Fruit fly (Drosophila melanogaster) S2 (cell line): ENCODE measurements around the gene Pten.

Experiments used
- CG8478 ChIP-seq: fragments of >200 bp; optimal IDR thresholded peaks from 2 replicates; lab custom pipeline; 2018
- CTCF ChIP-seq, 2 experiments: fragments of >200 bp; optimal IDR thresholded peaks; 2 replicates each; lab custom pipeline; 2018

The Pten gene

DNA sequence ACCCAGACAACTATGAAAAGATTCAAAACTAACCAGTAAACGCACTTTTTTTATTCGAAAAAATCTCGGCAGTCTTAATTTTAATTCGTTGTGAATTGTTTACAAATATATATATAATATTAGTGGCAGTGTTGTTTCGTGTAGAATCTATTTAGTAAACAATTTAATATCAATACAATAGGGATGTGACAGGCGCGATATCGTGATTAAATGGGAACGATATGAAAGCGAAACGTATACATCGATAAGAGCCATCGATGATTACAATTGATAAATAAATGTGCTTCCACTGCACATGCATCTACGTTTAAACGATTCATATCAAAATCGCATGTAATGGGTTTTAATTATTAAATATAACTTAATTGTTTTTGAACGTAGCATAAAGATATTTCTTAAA is 16.5 kb upstream of the Pten start:
- TF ChIP-seq CG8478 (lab: Kevin White, UChicago): no peak
- TF ChIP-seq CTCF (optimal IDR thresholded peaks at IDR 0.05; lab: Kevin White, UChicago): peak in 1 of 2 experiments; percentile 9

DNA sequence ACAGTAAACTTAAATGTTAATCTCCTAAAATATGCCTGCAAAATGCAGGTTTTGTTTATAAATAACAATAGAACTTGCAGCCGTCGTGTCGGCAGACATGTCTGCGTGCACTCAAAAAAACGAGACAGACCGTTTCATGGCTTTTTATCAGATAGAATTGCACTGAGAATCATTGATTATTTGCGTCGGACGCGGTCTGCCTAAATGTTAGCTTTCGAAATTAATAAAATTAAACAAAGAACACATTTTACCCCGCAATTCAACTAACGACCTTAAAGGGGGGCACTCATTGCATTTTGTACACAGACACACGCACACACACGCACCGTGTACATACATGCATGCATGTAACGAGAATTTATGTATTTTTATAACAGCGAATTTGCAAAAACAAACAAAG is 16.0 kb upstream of the Pten start:
- TF ChIP-seq CG8478 (lab: Kevin White, UChicago) (no peak), CTCF (optimal IDR thresholded peaks at IDR 0.05; lab: Kevin White, UChicago) (no peak)

DNA sequence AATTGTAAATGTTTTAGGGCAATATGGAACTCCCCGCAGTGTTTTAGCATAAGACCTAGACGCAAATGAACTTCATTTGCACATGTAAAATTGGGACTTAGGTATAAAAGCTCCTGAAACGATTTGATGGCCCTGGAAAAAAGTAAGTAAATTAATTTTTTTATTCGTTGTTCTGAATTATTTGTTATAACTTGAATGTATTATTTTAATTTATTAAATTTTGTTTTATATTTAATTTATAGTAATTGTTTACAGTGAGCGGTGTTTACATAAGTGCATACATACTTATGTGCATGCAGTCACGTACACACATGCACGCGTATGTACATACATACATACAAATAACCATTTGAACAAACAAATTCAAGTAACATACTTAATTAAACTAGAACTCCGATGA is 15.6 kb upstream of the Pten start:
- TF ChIP-seq CTCF (optimal IDR thresholded peaks at IDR 0.05; lab: Kevin White, UChicago) (no peak), CG8478 (lab: Kevin White, UChicago) (no peak)

DNA sequence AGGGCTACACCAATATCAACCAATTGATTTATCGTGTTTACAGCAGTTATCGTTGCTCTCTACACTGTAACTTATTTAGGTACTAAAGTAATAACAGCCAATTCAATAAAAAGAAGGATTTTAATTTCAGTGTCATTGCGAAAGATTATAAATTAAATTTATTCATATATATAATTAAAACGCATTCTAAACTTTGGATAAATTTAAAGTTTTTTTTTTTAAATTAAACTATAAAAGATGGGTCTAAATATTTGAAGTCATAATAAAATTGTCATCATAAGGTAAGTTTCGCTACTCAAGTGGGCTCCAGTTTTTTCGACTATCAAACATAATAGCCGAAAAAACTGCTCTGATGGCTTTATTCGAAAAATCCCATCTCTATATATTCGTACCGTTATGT is 11.4 kb upstream of the Pten start, which contains the start of gene trk:
TSS of gene trk (minus strand) at position 101 of the 400 bp plus-strand sequence.
- TF ChIP-seq CG8478 (lab: Kevin White, UChicago) (no peak), CTCF (optimal IDR thresholded peaks at IDR 0.05; lab: Kevin White, UChicago) (no peak)

DNA sequence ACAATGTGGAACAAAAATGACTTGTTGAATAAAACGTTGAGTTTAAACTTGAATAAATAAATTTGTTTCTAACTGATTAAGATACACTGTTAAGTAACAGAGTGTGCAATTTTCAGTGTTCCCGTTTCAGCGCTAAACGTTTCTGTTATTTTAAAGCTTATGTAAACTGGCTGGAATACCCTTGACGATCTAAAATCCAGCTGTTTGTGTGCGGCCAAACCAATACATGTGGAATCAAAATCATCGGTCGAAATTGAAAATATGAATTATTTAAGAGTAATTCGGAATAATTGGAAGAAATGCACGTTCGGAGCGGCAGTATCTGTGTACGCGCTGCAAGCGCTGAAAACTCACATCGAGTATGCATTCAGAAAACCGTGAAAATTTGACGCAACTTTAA is 9.0 kb upstream of the Pten start, which contains the start of gene Mulk:
TSS of gene Mulk (plus strand) at position 198 of the 400 bp plus-strand sequence.
- TF ChIP-seq CG8478 (lab: Kevin White, UChicago): no peak
- no peak for TF ChIP-seq CTCF (optimal IDR thresholded peaks at IDR 0.05; lab: Kevin White, UChicago)

DNA sequence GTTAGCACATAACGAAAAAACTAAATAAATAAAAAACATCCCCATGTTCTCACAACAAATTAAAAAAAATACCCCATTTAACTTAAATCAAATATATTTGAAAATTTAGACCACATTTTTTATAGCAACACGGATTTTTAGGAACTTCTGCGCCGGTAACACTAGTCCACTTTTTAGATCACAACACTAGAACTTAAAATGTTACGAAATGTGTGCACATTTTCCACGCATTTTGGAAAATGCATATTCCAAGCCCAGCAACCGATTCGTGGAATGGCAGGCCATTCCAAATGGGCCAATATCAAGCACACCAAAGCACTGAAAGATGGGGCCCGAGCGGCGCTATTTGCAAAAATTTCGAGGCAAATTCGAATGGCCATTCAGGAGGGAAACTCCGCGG is 7.8 kb upstream of the Pten start, which contains the start of gene CG4957:
TSS of gene CG4957 (plus strand) at position 185 of the 400 bp plus-strand sequence.
- TF ChIP-seq CTCF (optimal IDR thresholded peaks at IDR 0.05; lab: Kevin White, UChicago): no peak
- no peak for TF ChIP-seq CG8478 (lab: Kevin White, UChicago)

DNA sequence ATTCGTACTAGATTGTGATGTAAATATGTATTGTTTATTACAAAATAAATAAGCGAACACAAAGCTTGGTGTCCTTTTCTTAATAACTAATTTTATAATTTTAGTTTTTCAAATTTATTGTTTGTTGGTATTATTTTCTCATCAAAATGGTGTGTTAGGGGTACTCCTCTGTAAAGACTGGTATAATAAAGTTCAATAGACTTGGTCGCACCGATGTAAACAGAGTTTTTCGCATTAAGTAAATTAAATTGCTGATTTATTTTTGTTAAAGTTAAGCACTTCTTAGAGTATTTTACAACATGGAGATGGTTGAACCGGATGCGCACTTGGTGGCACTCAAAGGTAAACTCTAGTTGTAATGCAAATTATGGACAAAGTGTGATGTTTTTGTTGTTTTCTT is 5.7 kb upstream of the Pten start, which contains the start of gene CG4953:
TSS of gene CG4953 (plus strand) at position 193 of the 400 bp plus-strand sequence.
- TF ChIP-seq CTCF (optimal IDR thresholded peaks at IDR 0.05; lab: Kevin White, UChicago) (no peak), CG8478 (lab: Kevin White, UChicago) (no peak)

DNA sequence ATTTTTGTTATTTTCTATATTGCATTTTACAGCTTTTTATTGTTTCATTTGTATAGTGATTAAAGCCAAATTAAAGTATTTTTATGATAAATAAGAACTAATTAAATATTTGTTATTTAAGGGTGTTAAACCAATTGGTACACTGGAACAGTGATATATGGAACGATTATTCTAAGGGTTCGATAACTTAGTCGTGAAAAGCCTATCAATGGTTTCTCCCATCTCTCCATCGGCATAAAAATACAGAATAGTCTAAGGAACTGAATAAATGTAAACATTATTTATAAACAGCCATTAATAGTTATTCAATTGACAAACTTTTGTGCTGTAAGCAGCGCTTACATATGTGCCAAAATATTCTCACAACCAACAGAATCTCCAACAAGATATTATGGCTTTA is 4.3 kb upstream of the Pten start, which contains the start of gene Mob3:
TSS of gene Mob3 (plus strand) at position 208 of the 400 bp plus-strand sequence.
- no peak for TF ChIP-seq CTCF (optimal IDR thresholded peaks at IDR 0.05; lab: Kevin White, UChicago)
- TF ChIP-seq CG8478 (lab: Kevin White, UChicago): no peak

DNA sequence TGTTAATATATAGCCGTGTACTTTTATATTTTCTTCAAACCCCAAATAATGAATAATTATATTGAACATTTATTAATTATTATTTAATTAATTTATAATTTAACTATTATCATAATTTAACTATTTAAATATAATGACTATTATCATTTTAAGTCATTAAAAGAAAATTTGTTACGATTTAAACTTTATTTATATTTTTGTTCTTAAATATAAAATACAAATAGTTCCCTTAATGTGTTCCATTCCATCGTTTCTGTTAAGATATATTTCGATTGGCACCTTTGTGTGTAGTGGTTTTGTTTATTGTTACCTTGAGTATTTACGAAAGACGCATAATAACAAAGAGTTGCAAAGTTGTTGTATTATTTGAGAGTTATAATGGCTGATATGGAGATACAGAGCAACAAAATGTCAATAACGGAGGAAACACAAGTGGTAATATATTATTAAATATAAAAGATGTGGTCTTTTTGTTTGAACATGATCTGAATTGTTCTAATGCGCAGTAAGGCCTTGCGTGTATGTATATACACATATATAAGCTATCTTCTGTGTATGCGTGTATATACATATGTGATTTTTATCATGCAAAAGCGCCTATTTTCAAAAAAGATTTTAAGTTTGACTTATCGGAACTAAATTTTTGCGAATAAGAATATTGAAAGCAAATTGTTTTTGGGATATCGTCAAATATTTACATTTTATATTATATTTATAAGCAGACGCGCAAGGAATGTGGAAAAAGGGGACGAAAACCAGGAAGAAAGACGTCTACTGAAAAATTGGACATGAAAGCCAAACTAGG is 3.2 kb upstream of the Pten start, which contains the start of gene REPTOR-BP:
TSS of gene REPTOR-BP (plus strand) at position 296 of the 805 bp plus-strand sequence.
- TF ChIP-seq CG8478 (lab: Kevin White, UChicago) (no peak), CTCF (optimal IDR thresholded peaks at IDR 0.05; lab: Kevin White, UChicago) (no peak)

DNA sequence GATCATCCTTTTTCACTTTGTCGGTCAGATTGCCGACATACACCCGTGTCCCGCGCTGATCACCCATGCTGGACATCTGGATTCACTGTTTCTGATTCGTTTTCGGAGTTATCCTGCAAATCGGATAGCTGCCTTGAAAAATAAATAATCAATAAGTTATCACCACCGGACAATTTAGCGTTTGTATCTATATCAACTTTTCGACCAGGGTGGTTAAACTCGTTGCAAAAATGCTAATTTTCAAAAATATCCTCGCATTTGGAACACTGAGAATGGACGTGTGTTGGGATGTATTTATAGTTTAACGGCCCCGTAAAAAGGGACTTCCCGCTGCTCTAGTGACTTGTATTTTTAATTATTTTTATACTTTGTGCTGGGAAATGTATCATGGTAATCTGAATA is 2.5 kb upstream of the Pten start, which contains the start of gene Rsf1:
TSS of gene Rsf1 (minus strand) at position 212 of the 402 bp plus-strand sequence.
- TF ChIP-seq CG8478 (lab: Kevin White, UChicago) (no peak), CTCF (optimal IDR thresholded peaks at IDR 0.05; lab: Kevin White, UChicago) (peak in 1 of 2 experiments; percentile 13)

DNA sequence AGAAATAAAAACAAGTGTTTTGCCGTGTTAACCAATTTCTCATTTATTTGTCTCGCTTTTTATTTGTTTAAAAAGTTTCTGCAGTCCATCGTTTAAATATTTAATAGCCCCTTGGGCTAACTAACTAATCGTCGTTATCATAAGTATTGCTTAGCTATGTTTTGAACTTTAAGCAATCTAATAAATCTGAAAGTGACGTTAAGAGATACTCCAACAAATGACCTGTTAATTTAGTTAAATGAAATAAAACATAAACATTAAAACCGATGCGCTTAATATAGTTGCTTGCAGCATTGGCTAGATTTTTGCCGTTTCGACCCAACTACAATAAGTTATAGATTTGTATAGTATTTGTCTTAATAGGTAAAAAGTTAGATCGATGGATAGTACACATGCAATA is 925 bp upstream of the Pten start:
- no peak for TF ChIP-seq CG8478 (lab: Kevin White, UChicago)
- TF ChIP-seq CTCF (optimal IDR thresholded peaks at IDR 0.05; lab: Kevin White, UChicago): no peak

DNA sequence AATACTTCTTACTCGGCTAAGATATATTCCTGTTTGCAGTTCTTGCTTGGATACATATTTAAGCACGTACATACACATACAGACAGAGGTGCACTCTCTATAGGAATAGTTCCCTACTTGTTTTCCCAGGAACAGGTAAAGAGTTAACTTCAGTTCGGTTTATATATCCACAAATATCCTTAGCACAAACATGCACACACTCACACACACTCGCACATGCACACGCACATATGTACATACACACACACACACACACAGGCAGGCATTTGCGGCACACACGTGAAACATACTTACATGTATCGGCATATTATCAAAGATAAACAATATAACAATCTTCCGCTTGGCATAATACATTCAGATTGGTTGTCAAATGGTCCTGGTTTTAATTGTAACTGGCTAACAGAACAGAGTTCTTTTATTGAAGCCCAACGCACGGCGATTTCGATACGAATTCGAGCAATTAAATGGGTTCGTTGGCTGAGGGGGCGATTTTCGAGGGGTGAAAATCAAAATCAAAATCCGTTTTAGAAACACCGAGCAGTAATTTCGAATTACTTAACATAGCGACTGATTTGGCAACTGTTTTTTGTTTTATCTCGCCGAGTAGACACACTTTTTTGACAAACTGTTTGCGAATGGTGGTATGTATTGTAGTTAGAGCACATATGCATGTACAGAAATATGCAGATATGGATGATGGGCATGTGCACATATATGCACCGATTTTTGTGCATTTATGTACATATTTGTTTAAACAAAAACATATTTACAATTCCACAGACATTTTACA is 694 bp downstream of the Pten start:
- TF ChIP-seq CG8478 (lab: Kevin White, UChicago) (no peak), CTCF (optimal IDR thresholded peaks at IDR 0.05; lab: Kevin White, UChicago) (no peak)

DNA sequence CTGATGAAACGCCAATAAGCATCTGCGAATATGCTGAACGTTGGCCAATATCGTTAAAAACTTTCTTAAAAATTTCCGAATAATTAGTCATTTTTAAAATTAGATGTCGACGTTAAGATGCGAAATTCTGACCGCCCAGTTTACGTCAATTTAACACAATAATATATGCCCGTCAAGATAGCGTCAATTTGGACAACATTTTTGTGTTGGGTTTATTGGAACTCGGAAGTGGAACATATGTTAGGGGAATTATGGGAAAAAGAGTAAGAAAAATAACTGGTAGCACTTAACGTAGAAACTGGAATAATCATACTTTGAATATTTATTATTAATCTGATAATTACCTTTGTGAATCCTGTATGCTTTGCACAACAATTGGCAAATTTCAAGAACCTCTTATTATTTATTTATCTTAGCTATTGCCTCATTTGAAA is 5.1 kb downstream of the Pten start, which contains the start of gene CG5676:
TSS of gene CG5676 (minus strand) at position 167 of the 434 bp plus-strand sequence.
- TF ChIP-seq CTCF (optimal IDR thresholded peaks at IDR 0.05; lab: Kevin White, UChicago) (no peak), CG8478 (lab: Kevin White, UChicago) (no peak)

DNA sequence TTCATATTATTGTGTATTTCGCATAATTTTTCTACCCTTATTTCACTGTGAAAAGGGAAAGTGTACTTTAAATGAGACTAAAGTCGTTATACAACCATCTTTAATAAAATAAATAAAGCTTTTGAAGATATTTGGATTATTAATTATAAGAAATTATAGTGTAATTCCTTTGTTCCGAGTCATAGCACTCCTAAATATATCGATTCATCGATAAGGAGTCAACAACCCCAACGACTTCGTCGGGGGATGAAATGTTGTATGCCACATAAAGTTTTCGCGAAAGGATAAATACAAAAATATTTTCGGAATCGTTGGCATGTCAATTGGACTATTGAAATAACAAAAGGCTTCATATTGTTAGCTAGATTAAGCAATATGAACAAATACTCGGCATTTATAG is 9.3 kb downstream of the Pten start, which contains the start of gene Ror:
TSS of gene Ror (plus strand) at position 252 of the 400 bp plus-strand sequence.
- TF ChIP-seq CG8478 (lab: Kevin White, UChicago) (no peak), CTCF (optimal IDR thresholded peaks at IDR 0.05; lab: Kevin White, UChicago) (no peak)
